Fruit fly (Drosophila melanogaster) whole organism, prepupa: ENCODE data around the gene CG44000.

Experiments used
- CG10669 ChIP-seq: fragments of 200-800 bp; sonication (Bioruptor generic); optimal IDR thresholded peaks from 3 replicates; lab custom pipeline; 2018; ENCODE audit warnings: missing biosample characterization, mild to moderate bottlenecking, missing genetic modification characterization, moderate library complexity
- CG11294 ChIP-seq: fragments of 200-800 bp; sonication (Bioruptor generic); IDR thresholded peaks from 2 replicates; pipeline ENCODE4 v1.3.6; 2022; ENCODE audit warnings: missing biosample characterization, missing genetic modification characterization
- CG11762 ChIP-seq: fragments of 200-800 bp; sonication (Bioruptor generic); optimal IDR thresholded peaks from 3 replicates; lab custom pipeline; 2016; ENCODE audit warnings: missing biosample characterization, missing genetic modification characterization; ENCODE audit not compliant: insufficient read depth
- CG11902 ChIP-seq: fragments of 200-800 bp; sonication (Bioruptor generic); optimal IDR thresholded peaks from 3 replicates; lab custom pipeline; 2016; ENCODE audit warnings: missing biosample characterization, missing genetic modification characterization
- CG1621 ChIP-seq: fragments of 200-800 bp; sonication (Bioruptor generic); optimal IDR thresholded peaks from 3 replicates; lab custom pipeline; 2018; ENCODE audit warnings: missing biosample characterization, mild to moderate bottlenecking, missing genetic modification characterization
- CG3032 ChIP-seq: fragments of 200-800 bp; optimal IDR thresholded peaks from 2 replicates; lab custom pipeline; 2019; ENCODE audit warnings: missing biosample characterization, mild to moderate bottlenecking, missing genetic modification characterization, moderate library complexity
- CG4318 ChIP-seq: fragments of 200-800 bp; sonication (Bioruptor generic); optimal IDR thresholded peaks from 3 replicates; lab custom pipeline; 2017; ENCODE audit warnings: missing biosample characterization, mild to moderate bottlenecking, missing genetic modification characterization
- CG6276 ChIP-seq: fragments of 200-800 bp; sonication (Bioruptor generic); optimal IDR thresholded peaks from 2 replicates; lab custom pipeline; 2017; ENCODE audit warnings: missing biosample characterization, mild to moderate bottlenecking, missing genetic modification characterization
- CG6792 ChIP-seq: fragments of 200-800 bp; sonication (Bioruptor generic); optimal IDR thresholded peaks from 3 replicates; lab custom pipeline; 2016; ENCODE audit warnings: missing biosample characterization, missing genetic modification characterization
- CG7368 ChIP-seq: fragments of 200-800 bp; sonication (Bioruptor generic); optimal IDR thresholded peaks from 3 replicates; lab custom pipeline; 2016; ENCODE audit warnings: missing biosample characterization, missing genetic modification characterization
- CG8119 ChIP-seq: fragments of 200-800 bp; sonication (Bioruptor generic); IDR thresholded peaks from 3 replicates; pipeline ENCODE4 v1.3.6; 2022; ENCODE audit warnings: missing biosample characterization, missing genetic modification characterization
- CG8632 ChIP-seq: fragments of 200-800 bp; sonication (Bioruptor generic); optimal IDR thresholded peaks from 3 replicates; lab custom pipeline; 2016; ENCODE audit warnings: missing biosample characterization, missing genetic modification characterization
- Eip75B ChIP-seq: fragments of 200-800 bp; sonication (Bioruptor generic); optimal IDR thresholded peaks from 3 replicates; lab custom pipeline; 2016; ENCODE audit warnings: missing biosample characterization, missing genetic modification characterization
- Eip78C ChIP-seq: fragments of 200-800 bp; sonication (Bioruptor generic); peaks from one replicate; lab custom pipeline; 2016; ENCODE audit warnings: missing biosample characterization, missing genetic modification characterization
- Eip93F ChIP-seq: fragments of 200-800 bp; sonication (Bioruptor generic); optimal IDR thresholded peaks from 2 replicates; lab custom pipeline; 2016; ENCODE audit warnings: missing biosample characterization, mild to moderate bottlenecking, missing genetic modification characterization
- Ets96B ChIP-seq: fragments of 200-800 bp; optimal IDR thresholded peaks from 2 replicates; lab custom pipeline; 2019; ENCODE audit warnings: missing biosample characterization, mild to moderate bottlenecking, missing genetic modification characterization, moderate library complexity
- Hr39 ChIP-seq: fragments of 200-800 bp; sonication (Bioruptor generic); optimal IDR thresholded peaks from 2 replicates; lab custom pipeline; 2016; ENCODE audit warnings: missing biosample characterization, missing genetic modification characterization
- Hr4 ChIP-seq: fragments of 200-800 bp; sonication (Bioruptor generic); optimal IDR thresholded peaks from 3 replicates; lab custom pipeline; 2016; ENCODE audit warnings: missing biosample characterization, missing genetic modification characterization
- Lpt ChIP-seq: fragments of 200-800 bp; sonication (Bioruptor generic); optimal IDR thresholded peaks from 3 replicates; lab custom pipeline; 2016; ENCODE audit warnings: missing biosample characterization, missing genetic modification characterization
- Met ChIP-seq: fragments of 200-800 bp; sonication (Bioruptor generic); optimal IDR thresholded peaks from 3 replicates; lab custom pipeline; 2016; ENCODE audit warnings: missing biosample characterization, missing genetic modification characterization
- Smox ChIP-seq: fragments of 200-800 bp; sonication (Bioruptor generic); optimal IDR thresholded peaks from 3 replicates; lab custom pipeline; 2016; ENCODE audit warnings: missing biosample characterization, missing genetic modification characterization
- Sox14 ChIP-seq: fragments of 200-800 bp; sonication (Bioruptor generic); optimal IDR thresholded peaks from 3 replicates; lab custom pipeline; 2016; ENCODE audit warnings: missing biosample characterization, missing genetic modification characterization
- Sox15 ChIP-seq: fragments of 200-800 bp; sonication (Bioruptor generic); optimal IDR thresholded peaks from 3 replicates; lab custom pipeline; 2016; ENCODE audit warnings: missing biosample characterization, missing genetic modification characterization
- achi ChIP-seq: fragments of 200-800 bp; sonication (Bioruptor generic); optimal IDR thresholded peaks from 3 replicates; lab custom pipeline; 2016; ENCODE audit warnings: missing biosample characterization, missing genetic modification characterization
- acj6 ChIP-seq: fragments of 200-800 bp; sonication (Bioruptor generic); optimal IDR thresholded peaks from 3 replicates; lab custom pipeline; 2016; ENCODE audit warnings: missing biosample characterization, missing genetic modification characterization
- cyc ChIP-seq: fragments of 200-800 bp; sonication (Bioruptor generic); optimal IDR thresholded peaks from 3 replicates; lab custom pipeline; 2016; ENCODE audit warnings: missing biosample characterization, missing genetic modification characterization
- dsx ChIP-seq: fragments of 200-800 bp; optimal IDR thresholded peaks from 3 replicates; lab custom pipeline; 2019; ENCODE audit warnings: missing biosample characterization, mild to moderate bottlenecking, missing genetic modification characterization, moderate library complexity; ENCODE audit not compliant: poor library complexity, severe bottlenecking
- eg ChIP-seq: fragments of 200-800 bp; sonication (Bioruptor generic); IDR thresholded peaks from 3 replicates; pipeline ENCODE4 v1.3.6; 2022; ENCODE audit warnings: missing biosample characterization, missing genetic modification characterization
- esn ChIP-seq: fragments of 200-800 bp; sonication (Bioruptor generic); optimal IDR thresholded peaks from 2 replicates; lab custom pipeline; 2016; ENCODE audit warnings: missing biosample characterization, mild to moderate bottlenecking, missing genetic modification characterization, moderate library complexity
- fkh ChIP-seq: fragments of 200-800 bp; sonication (Bioruptor generic); optimal IDR thresholded peaks from 3 replicates; lab custom pipeline; 2017; ENCODE audit warnings: missing biosample characterization, mild to moderate bottlenecking, missing genetic modification characterization, moderate library complexity
- lz ChIP-seq: fragments of 200-800 bp; sonication (Bioruptor generic); optimal IDR thresholded peaks from 3 replicates; lab custom pipeline; 2016; ENCODE audit warnings: missing biosample characterization, missing genetic modification characterization
- net ChIP-seq: fragments of 200-800 bp; sonication (Bioruptor generic); optimal IDR thresholded peaks from 3 replicates; lab custom pipeline; 2016; ENCODE audit warnings: missing biosample characterization, missing genetic modification characterization
- salr ChIP-seq, 2 experiments: fragments of 200-800 bp; sonication (Bioruptor generic); optimal IDR thresholded peaks; 3 replicates each; lab custom pipeline; 2016 to 2018; ENCODE audit warnings: missing biosample characterization in 2 of 2, missing genetic modification characterization in 2 of 2, mild to moderate bottlenecking in 1 of 2
- ss ChIP-seq, 2 experiments: fragments of 200-800 bp; sonication (Bioruptor generic); optimal IDR thresholded peaks; 2 replicates in 1 of 2; 3 replicates in 1 of 2; lab custom pipeline; 2017 to 2018; ENCODE audit warnings: mild to moderate bottlenecking in 2 of 2, missing biosample characterization in 2 of 2, missing genetic modification characterization in 2 of 2, moderate library complexity in 1 of 2
- topi ChIP-seq: fragments of 200-800 bp; sonication (Bioruptor generic); optimal IDR thresholded peaks from 3 replicates; lab custom pipeline; 2016; ENCODE audit warnings: missing biosample characterization, missing genetic modification characterization
- vri ChIP-seq: fragments of 200-800 bp; sonication (Bioruptor generic); optimal IDR thresholded peaks from 3 replicates; lab custom pipeline; 2016; ENCODE audit warnings: missing biosample characterization, mild to moderate bottlenecking, missing genetic modification characterization

Gene CG44000

DNA sequence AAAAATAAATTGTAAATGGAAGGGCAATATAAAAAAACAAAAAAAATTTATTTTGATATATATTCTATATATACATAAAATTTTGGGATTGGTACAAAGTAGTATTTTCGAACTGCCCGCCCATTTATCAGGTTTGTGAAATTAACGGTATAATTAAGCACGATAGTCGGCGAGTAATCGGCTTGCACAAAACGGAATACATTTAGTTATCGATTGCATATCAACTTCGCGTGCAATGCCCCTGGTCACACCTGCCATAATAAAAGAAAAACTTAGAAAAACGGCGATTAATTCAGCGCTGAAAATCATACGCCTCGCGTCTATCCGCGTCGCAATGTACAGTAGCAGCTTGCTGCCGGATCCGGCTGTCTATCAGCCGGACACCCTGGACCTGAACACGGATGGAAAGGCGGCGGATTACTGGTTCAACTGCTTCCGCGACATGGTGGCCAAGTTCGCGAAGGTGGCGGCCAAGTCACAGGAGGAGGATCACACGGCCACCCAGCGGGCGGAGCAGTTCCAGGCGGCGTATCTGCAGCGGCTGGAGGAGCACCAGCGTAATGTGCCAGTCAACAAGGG lies 50.8 kb downstream of the CG44000 start, which contains the start of gene CG5828:
Gene CG5828, plus strand, starts transcription at position 205 of the 579 bp plus-strand sequence.
- TF ChIP-seq Eip78C (GFP tag; lab: Kevin White, UChicago) (peak; percentile 31), topi (GFP tag; lab: Kevin White, UChicago) (no peak)

DNA sequence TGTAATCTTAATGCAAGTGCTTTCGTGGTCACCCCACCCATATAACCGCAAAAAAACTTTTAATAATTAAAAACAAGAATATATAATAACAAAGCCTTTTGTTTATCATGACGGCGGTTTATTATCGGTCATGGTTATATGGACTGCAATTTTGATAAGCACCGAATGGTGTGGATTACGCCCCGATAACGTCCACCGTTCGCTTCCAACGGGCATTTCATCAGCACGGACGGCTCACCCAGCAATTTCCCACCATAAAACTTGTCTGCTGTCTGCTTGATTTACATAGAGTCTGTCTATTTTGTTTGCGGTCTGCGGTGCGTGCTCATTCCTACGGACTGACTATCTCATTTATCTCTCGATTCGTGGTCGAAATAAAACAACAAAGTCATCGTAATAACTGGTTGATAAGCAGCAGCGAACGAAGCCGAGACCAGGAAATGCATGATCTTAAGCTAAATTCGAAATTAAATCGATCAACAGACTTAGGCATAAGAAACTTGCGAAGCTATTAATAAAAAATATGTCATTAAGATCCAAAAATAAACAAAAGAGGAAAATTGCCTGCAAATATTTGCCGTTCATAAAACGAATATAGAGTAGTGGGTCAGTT lies 52.4 kb downstream of the CG44000 start:
- TF ChIP-seq Smox (GFP tag; lab: Kevin White, UChicago) (no peak), Hr4 (GFP tag; lab: Kevin White, UChicago) (no peak), CG11902 (no peak), Met (GFP tag; lab: Kevin White, UChicago) (no peak), CG11294 (GFP tag; lab: Robert Waterston, UW) (no peak), Sox14 (GFP tag; lab: Kevin White, UChicago) (no peak), Eip75B (GFP tag; lab: Kevin White, UChicago) (no peak), esn (no peak), topi (GFP tag; lab: Kevin White, UChicago) (no peak), CG6276 (GFP tag; lab: Kevin White, UChicago) (no peak), CG6792 (GFP tag; lab: Kevin White, UChicago) (no peak), Lpt (no peak), cyc (no peak), CG3032 (tag; lab: Kevin White, UChicago) (no peak), CG8119 (GFP tag; lab: Robert Waterston, UW) (no peak), Sox15 (GFP tag; lab: Kevin White, UChicago) (no peak), Eip78C (GFP tag; lab: Kevin White, UChicago) (peak; percentile 29), Ets96B (no peak), vri (GFP tag; lab: Kevin White, UChicago) (peak; percentile 77), net (no peak), Eip93F (peak; percentile 69), ss (GFP tag; optimal IDR thresholded peaks at IDR 0.05; lab: Kevin White, UChicago) (no peak), Hr39 (GFP tag; lab: Kevin White, UChicago) (no peak), CG11762 (GFP tag; lab: Kevin White, UChicago) (no peak), CG8632 (GFP tag; lab: Kevin White, UChicago) (no peak), eg (GFP tag; lab: Robert Waterston, UW) (no peak), dsx (GFP tag; lab: Kevin White, UChicago) (no peak), CG4318 (GFP tag; lab: Kevin White, UChicago) (no peak), CG10669 (GFP tag; lab: Kevin White, UChicago) (no peak), acj6 (GFP tag; lab: Kevin White, UChicago) (no peak), fkh (GFP tag; lab: Kevin White, UChicago) (peak; percentile 53), salr (GFP tag; optimal IDR thresholded peaks at IDR 0.05; lab: Kevin White, UChicago) (no peak), achi (GFP tag; lab: Kevin White, UChicago) (no peak)

DNA sequence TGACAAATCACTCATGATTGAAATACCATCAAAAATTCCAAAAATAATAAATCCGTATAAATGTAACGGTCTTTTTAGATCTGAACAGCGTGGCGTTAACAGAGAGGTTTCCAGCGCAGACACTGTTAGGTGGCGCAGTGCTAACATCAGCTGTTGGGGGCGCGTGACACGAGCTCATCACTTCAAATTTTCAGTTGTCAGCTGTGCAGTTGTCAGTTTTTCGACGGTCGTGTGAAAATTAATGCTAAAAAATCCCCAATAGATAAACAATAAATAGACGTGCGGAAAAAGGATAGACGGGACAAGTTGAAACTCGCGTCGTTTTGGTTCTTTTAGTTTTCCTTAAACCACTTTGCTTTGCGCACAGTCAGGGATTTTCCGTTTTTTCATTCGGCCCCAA lies 53.2 kb downstream of the CG44000 start, which contains the start of gene CG4230:
Gene CG4230, plus strand, starts transcription at position 6 of the 400 bp plus-strand sequence.
- TF ChIP-seq Smox (GFP tag; lab: Kevin White, UChicago): no peak
- TF ChIP-seq lz: no peak
- TF ChIP-seq Eip78C (GFP tag; lab: Kevin White, UChicago): peak; percentile 52
- no peak for TF ChIP-seq eg (GFP tag; lab: Robert Waterston, UW)
- TF ChIP-seq achi (GFP tag; lab: Kevin White, UChicago): peak; percentile 87
- TF ChIP-seq CG7368 (GFP tag; lab: Kevin White, UChicago): no peak
- TF ChIP-seq CG1621 (tag; lab: Kevin White, UChicago): peak; percentile 71
- peak; percentile 5 for TF ChIP-seq esn
- TF ChIP-seq topi (GFP tag; lab: Kevin White, UChicago): no peak
